Worm (Caenorhabditis elegans): ENCODE results near the gene C32H11.3.

- TF ChIP-seq ztf-23 (GFP tag; IDR thresholded peaks at IDR 0.05): no peak
- TF ChIP-seq klf-2 (GFP tag; conservative IDR thresholded peaks at IDR 0.05): no peak
- no peak for TF ChIP-seq ztf-29 (GFP tag; IDR thresholded peaks at IDR 0.05)
Measured at ce11 chrIV:12897146-12897545, 21.2 kb upstream of the C32H11.3 start.

Measured in whole organism, midembryonic.